Worm (Caenorhabditis elegans): ENCODE data around the gene srx-21.

DNA sequence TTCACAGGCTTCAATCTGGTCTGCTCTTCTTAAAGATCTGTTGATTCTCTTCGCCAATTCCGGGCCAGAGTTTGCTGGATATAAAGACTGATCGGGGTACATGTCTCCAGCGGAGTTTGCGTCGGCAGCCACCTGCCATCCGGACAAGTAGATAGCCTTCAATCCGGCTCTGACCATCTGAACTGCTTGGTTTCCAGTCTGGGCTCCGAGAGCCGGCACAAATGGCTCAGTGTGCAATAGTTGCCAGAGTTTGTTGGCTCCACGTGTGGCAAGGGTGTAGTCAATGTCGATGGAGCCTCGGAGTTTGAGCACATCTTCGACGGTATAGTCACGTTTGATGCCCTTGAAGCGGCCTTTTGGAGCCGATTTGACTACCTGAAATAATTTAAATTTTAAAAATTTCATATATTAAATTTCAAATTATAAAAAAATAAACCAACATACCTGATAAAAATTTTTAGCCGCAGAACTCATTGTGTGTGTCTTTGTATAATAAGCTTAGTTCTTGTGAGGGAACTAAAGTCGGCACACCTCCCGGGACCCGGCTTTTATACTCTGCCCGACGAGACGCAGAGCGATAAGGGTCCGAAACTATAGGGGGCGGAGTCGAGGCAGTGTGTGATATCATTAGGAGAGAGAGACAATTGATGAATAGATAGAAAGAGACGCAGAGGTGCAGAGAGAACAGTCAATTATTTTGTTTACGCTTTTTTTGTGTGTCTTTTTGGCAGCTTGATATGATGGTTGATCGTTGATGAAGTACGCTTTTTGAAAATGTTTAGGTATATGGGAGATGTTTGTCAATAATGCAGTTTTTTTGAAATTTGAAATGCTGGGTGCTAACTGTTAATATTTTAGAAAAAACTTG is 50.9 kb downstream of the srx-21 start, which contains the start of the genes icl-1 and srh-2:
- TF ChIP-seq unc-62 (GFP tag; optimal IDR thresholded peaks at IDR 0.05) (peak; percentile 28), nhr-11 (tag; optimal IDR thresholded peaks at IDR 0.05) (no peak), nhr-23 (tag; optimal IDR thresholded peaks at IDR 0.05) (no peak), zag-1 (tag; optimal IDR thresholded peaks at IDR 0.05) (no peak), ztf-11 (tag; optimal IDR thresholded peaks at IDR 0.05) (no peak), unc-39 (tag; optimal IDR thresholded peaks at IDR 0.05) (no peak)

Data from whole organism, L2 larva.